Worm (Caenorhabditis elegans): ENCODE measurements around the gene asp-5.
A peak's percentile ranks its signal among the peaks of the same experiment; 100 is the strongest.

asp-5 gene

DNA sequence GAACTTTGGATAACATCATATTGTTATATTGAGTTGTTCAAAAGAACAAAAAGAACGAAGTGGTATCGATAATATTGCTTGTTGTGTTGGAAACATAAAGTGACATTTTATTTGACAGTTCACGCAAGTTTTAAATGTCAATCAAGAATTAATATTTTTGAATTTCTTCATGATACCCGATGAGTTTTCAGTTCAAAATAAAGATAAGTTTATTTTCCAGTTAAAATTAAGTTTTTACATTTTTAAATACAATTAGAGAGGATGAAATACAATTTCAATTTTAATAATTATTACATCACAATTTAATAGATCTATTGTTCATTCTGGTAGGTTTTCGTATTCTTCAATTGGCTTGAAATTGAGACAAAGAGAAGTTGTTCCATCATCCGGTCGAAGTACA, 25.3 kb downstream of the asp-5 start, which contains the start of gene W02D7.4:
Gene W02D7.4 (minus strand): TSS at position 101 of the 400 bp plus-strand sequence.
- no peak for TF ChIP-seq egl-27 (tag; optimal IDR thresholded peaks at IDR 0.05)
- TF ChIP-seq unc-62 (GFP tag; optimal IDR thresholded peaks at IDR 0.05): no peak
- TF ChIP-seq peb-1 (tag; optimal IDR thresholded peaks at IDR 0.05): no peak
- no peak for TF ChIP-seq ceh-82 (tag; optimal IDR thresholded peaks at IDR 0.05)
- no peak for TF ChIP-seq zag-1 (tag; optimal IDR thresholded peaks at IDR 0.05)
- no peak for TF ChIP-seq elt-1 (tag; optimal IDR thresholded peaks at IDR 0.05)
- no peak for TF ChIP-seq unc-55 (GFP tag; optimal IDR thresholded peaks at IDR 0.05)
- TF ChIP-seq nhr-6 (tag; optimal IDR thresholded peaks at IDR 0.05): no peak
- TF ChIP-seq C34F6.9 (tag; optimal IDR thresholded peaks at IDR 0.05): no peak
- TF ChIP-seq unc-39 (tag; optimal IDR thresholded peaks at IDR 0.05): no peak
- TF ChIP-seq nhr-25 (tag; optimal IDR thresholded peaks at IDR 0.05): no peak
- TF ChIP-seq sma-9 (GFP tag; optimal IDR thresholded peaks at IDR 0.05): no peak
- TF ChIP-seq sma-9 (tag; optimal IDR thresholded peaks at IDR 0.05): no peak
- no peak for TF ChIP-seq sem-4 (tag; optimal IDR thresholded peaks at IDR 0.05)
- TF ChIP-seq ztf-4 (tag; optimal IDR thresholded peaks at IDR 0.05): no peak
- no peak for TF ChIP-seq nhr-237 (tag; optimal IDR thresholded peaks at IDR 0.05)
- no peak for TF ChIP-seq nhr-129 (tag; optimal IDR thresholded peaks at IDR 0.05)
- TF ChIP-seq ztf-11 (tag; optimal IDR thresholded peaks at IDR 0.05): no peak
- no peak for TF ChIP-seq lin-13 (GFP tag; optimal IDR thresholded peaks at IDR 0.05)

ce11 chrV:8299191-8299854, 27.1 kb downstream of the asp-5 start, which contains the start of gene W02D7.5:
Gene W02D7.5 (minus strand): TSS chrV:8299241.
- TF ChIP-seq unc-39 (tag; optimal IDR thresholded peaks at IDR 0.05): no peak
- TF ChIP-seq ceh-16 (tag; optimal IDR thresholded peaks at IDR 0.05): no peak
- TF ChIP-seq unc-55 (GFP tag; optimal IDR thresholded peaks at IDR 0.05): no peak
- no peak for TF ChIP-seq Y55F3AM.14 (GFP tag; optimal IDR thresholded peaks at IDR 0.05)
- no peak for TF ChIP-seq elt-3 (tag; optimal IDR thresholded peaks at IDR 0.05)
- no peak for TF ChIP-seq nhr-10 (tag; optimal IDR thresholded peaks at IDR 0.05)
- TF ChIP-seq ztf-1 (GFP tag; conservative IDR thresholded peaks at IDR 0.05): no peak
- no peak for TF ChIP-seq gmeb-1 (tag; optimal IDR thresholded peaks at IDR 0.05)
- no peak for TF ChIP-seq mdl-1 (tag; optimal IDR thresholded peaks at IDR 0.05)

ce11 chrV:8300935-8301535, 28.9 kb downstream of the asp-5 start, which contains the start of gene W02D7.6:
Gene W02D7.6 (minus strand): TSS chrV:8301507.
- TF ChIP-seq skn-1 (tag; optimal IDR thresholded peaks at IDR 0.05) (no peak), lin-11 (tag; optimal IDR thresholded peaks at IDR 0.05) (no peak), crh-2 (tag; optimal IDR thresholded peaks at IDR 0.05) (peak; percentile 62), gmeb-1 (tag; optimal IDR thresholded peaks at IDR 0.05) (no peak), zag-1 (tag; optimal IDR thresholded peaks at IDR 0.05) (no peak), C34F6.9 (tag; optimal IDR thresholded peaks at IDR 0.05) (peak; percentile 46), nhr-237 (tag; optimal IDR thresholded peaks at IDR 0.05) (no peak), lin-13 (GFP tag; optimal IDR thresholded peaks at IDR 0.05) (no peak), peb-1 (tag; optimal IDR thresholded peaks at IDR 0.05) (no peak), nhr-10 (tag; optimal IDR thresholded peaks at IDR 0.05) (no peak), sem-4 (tag; optimal IDR thresholded peaks at IDR 0.05) (peak; percentile 13), lsy-2 (tag; optimal IDR thresholded peaks at IDR 0.05) (peak in 1 of 2 experiments; percentile 19), sma-9 (GFP tag; optimal IDR thresholded peaks at IDR 0.05) (peak; percentile 23), sma-9 (tag; optimal IDR thresholded peaks at IDR 0.05) (no peak), nhr-129 (tag; optimal IDR thresholded peaks at IDR 0.05) (peak; percentile 48)

DNA sequence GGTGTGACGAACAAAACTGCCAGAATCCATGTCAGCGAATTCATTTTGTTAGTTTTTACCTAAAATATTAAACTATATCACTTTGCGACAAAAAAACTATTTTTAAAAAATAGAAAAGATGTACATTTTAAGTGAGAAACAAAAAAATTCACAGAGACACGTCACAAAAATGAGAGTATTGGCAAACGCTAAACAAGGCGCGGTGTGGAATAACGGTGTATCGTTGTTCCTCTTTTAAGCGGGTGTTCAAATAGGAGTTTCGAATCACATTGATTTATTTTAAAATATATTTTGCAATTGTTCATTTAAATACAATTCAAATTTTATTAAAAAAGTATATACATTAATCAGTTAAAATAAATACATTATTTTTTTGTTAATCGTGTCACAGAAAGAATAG, 30.3 kb downstream of the asp-5 start, which contains the start of gene sel-9:
Gene sel-9 (minus strand): TSS at position 59 of the 400 bp plus-strand sequence.
- TF ChIP-seq unc-39 (tag; optimal IDR thresholded peaks at IDR 0.05) (no peak), lin-39 (tag; optimal IDR thresholded peaks at IDR 0.05) (no peak), egl-27 (tag; optimal IDR thresholded peaks at IDR 0.05) (no peak), nhr-6 (tag; optimal IDR thresholded peaks at IDR 0.05) (no peak), nhr-237 (tag; optimal IDR thresholded peaks at IDR 0.05) (no peak), nhr-21 (tag; optimal IDR thresholded peaks at IDR 0.05) (no peak), ztf-1 (GFP tag; conservative IDR thresholded peaks at IDR 0.05) (no peak), mab-5 (tag; optimal IDR thresholded peaks at IDR 0.05) (no peak), crh-2 (tag; optimal IDR thresholded peaks at IDR 0.05) (peak; percentile 85), dmd-4 (tag; optimal IDR thresholded peaks at IDR 0.05) (no peak), nhr-11 (tag; optimal IDR thresholded peaks at IDR 0.05) (no peak), F13H6.1 (tag; optimal IDR thresholded peaks at IDR 0.05) (peak; percentile 10), ZK546.5 (tag; optimal IDR thresholded peaks at IDR 0.05) (no peak), nhr-129 (tag; optimal IDR thresholded peaks at IDR 0.05) (peak; percentile 45), snpc-4 (tag; optimal IDR thresholded peaks at IDR 0.05) (peak; percentile 3), nhr-10 (tag; optimal IDR thresholded peaks at IDR 0.05) (no peak), C34F6.9 (tag; optimal IDR thresholded peaks at IDR 0.05) (peak; percentile 57), mbf-1 (tag; optimal IDR thresholded peaks at IDR 0.05) (no peak), nhr-12 (tag; optimal IDR thresholded peaks at IDR 0.05) (no peak), gmeb-1 (tag; optimal IDR thresholded peaks at IDR 0.05) (peak; percentile 90), zag-1 (tag; optimal IDR thresholded peaks at IDR 0.05) (no peak), ztf-4 (tag; optimal IDR thresholded peaks at IDR 0.05) (no peak), elt-1 (tag; optimal IDR thresholded peaks at IDR 0.05) (no peak), skn-1 (tag; optimal IDR thresholded peaks at IDR 0.05) (no peak), ama-1 (optimal IDR thresholded peaks at IDR 0.05) (peak; percentile 3), alr-1 (tag; optimal IDR thresholded peaks at IDR 0.05) (no peak), ztf-11 (tag; optimal IDR thresholded peaks at IDR 0.05) (no peak), lin-13 (GFP tag; optimal IDR thresholded peaks at IDR 0.05) (peak; percentile 19), peb-1 (tag; optimal IDR thresholded peaks at IDR 0.05) (no peak), aly-2 (tag; optimal IDR thresholded peaks at IDR 0.05) (no peak), elt-3 (tag; optimal IDR thresholded peaks at IDR 0.05) (no peak)

Measured in whole organism, L2 larva.